Worm (Caenorhabditis elegans) whole organism, late embryonic: ENCODE measurements around the gene nlp-1.

Source experiments
- K09A11.1 ChIP-seq: sonication (generic microtip); optimal IDR thresholded peaks from 2 replicates; lab custom pipeline; 2017; ENCODE audit warnings: antibody characterized with exemption, mild to moderate bottlenecking, missing genetic modification characterization, missing compliant biosample characterization; ENCODE audit not compliant: insufficient read depth
- ceh-14 ChIP-seq: sonication (generic microtip); optimal IDR thresholded peaks from 2 replicates; lab custom pipeline; 2016; ENCODE audit warnings: missing genotype, missing genetic modification characterization, missing compliant biosample characterization
- ceh-2 ChIP-seq: sonication (generic microtip); optimal IDR thresholded peaks from 2 replicates; lab custom pipeline; 2016; ENCODE audit warnings: missing genotype, missing genetic modification characterization, missing compliant biosample characterization
- ceh-24 ChIP-seq: sonication (generic microtip); optimal IDR thresholded peaks from 2 replicates; lab custom pipeline; 2016; ENCODE audit warnings: mild to moderate bottlenecking, missing genetic modification characterization, missing compliant biosample characterization
- ceh-31 ChIP-seq: sonication (generic microtip); optimal IDR thresholded peaks from 2 replicates; lab custom pipeline; 2016; ENCODE audit warnings: missing genetic modification characterization, missing compliant biosample characterization
- ceh-6 ChIP-seq: fragments of 200-800 bp; sonication (Bioruptor generic); optimal IDR thresholded peaks from 2 replicates; lab custom pipeline; 2018; ENCODE audit warnings: mild to moderate bottlenecking, missing genetic modification characterization, missing compliant biosample characterization
- elt-2 ChIP-seq: sonication (generic microtip); optimal IDR thresholded peaks from 2 replicates; lab custom pipeline; 2016; ENCODE audit warnings: missing genetic modification reagents, missing genetic modification characterization, missing compliant biosample characterization
- madf-2 ChIP-seq: sonication (generic microtip); optimal IDR thresholded peaks from 2 replicates; lab custom pipeline; 2017; ENCODE audit warnings: missing genetic modification characterization, missing compliant biosample characterization
- nfya-1 ChIP-seq: sonication (generic microtip); optimal IDR thresholded peaks from 2 replicates; lab custom pipeline; 2017; ENCODE audit warnings: missing genetic modification characterization, mild to moderate bottlenecking, missing compliant biosample characterization, antibody characterized with exemption, moderate library complexity
- pha-4 ChIP-seq: fragments of 150-350 bp; optimal IDR thresholded peaks from 2 replicates; lab custom pipeline; 2018; ENCODE audit warnings: missing biosample characterization, missing genetic modification reagents, missing genetic modification characterization
- ref-2 ChIP-seq: sonication (generic microtip); optimal IDR thresholded peaks from 2 replicates; lab custom pipeline; 2016; ENCODE audit warnings: missing genetic modification characterization, missing compliant biosample characterization
- rnt-1 ChIP-seq: sonication (generic microtip); optimal IDR thresholded peaks from 2 replicates; lab custom pipeline; 2016; ENCODE audit warnings: missing genetic modification characterization, missing compliant biosample characterization
- sox-4 ChIP-seq: sonication (generic microtip); optimal IDR thresholded peaks from 2 replicates; lab custom pipeline; 2017; ENCODE audit warnings: mild to moderate bottlenecking, missing genetic modification characterization, inconsistent platforms, missing compliant biosample characterization
- unc-55 ChIP-seq: sonication (generic microtip); optimal IDR thresholded peaks from 2 replicates; lab custom pipeline; 2017; ENCODE audit warnings: missing biosample characterization, missing genetic modification reagents, missing genetic modification characterization

ce11 chrX:3759345-3759744 lies 32.0 kb downstream of the nlp-1 start, which contains the start of gene T14G12.6:
- TF ChIP-seq sox-4 (tag; lab: Kevin White, UChicago), result no peak
- no peak for TF ChIP-seq elt-2
- TF ChIP-seq unc-55 (GFP tag; lab: Kevin White, UChicago), result no peak
- no peak for TF ChIP-seq ceh-31 (tag; lab: Kevin White, UChicago)
- no peak for TF ChIP-seq ceh-6 (GFP tag; lab: Kevin White, UChicago)
- no peak for TF ChIP-seq nfya-1 (tag; lab: Kevin White, UChicago)
- no peak for TF ChIP-seq ceh-14 (tag; lab: Kevin White, UChicago)
- TF ChIP-seq madf-2 (tag; lab: Kevin White, UChicago), result no peak
- TF ChIP-seq ref-2 (tag; lab: Kevin White, UChicago), result no peak
- no peak for TF ChIP-seq K09A11.1 (tag; lab: Kevin White, UChicago)
- no peak for TF ChIP-seq ceh-24 (tag; lab: Kevin White, UChicago)
- no peak for TF ChIP-seq ceh-2 (tag; lab: Kevin White, UChicago)
- TF ChIP-seq rnt-1 (tag; lab: Kevin White, UChicago), result no peak
- TF ChIP-seq pha-4, result no peak
